Worm (Caenorhabditis elegans) whole organism, young adult: Measurements from ENCODE around the gene Y69E1A.5.

Experiments used
- B0261.1 ChIP-seq: sonication (generic microtip); optimal IDR thresholded peaks from 2 replicates; lab custom pipeline; 2016; ENCODE audit warnings: mild to moderate bottlenecking, missing genetic modification characterization, moderate library complexity, missing compliant biosample characterization
- C06A6.2 ChIP-seq: fragments of 200-800 bp; sonication (Bioruptor generic); conservative IDR thresholded peaks from 2 replicates; pipeline ENCODE4 v1.3.6; 2022; ENCODE audit warnings: missing genetic modification characterization, missing compliant biosample characterization
- F10E7.11 ChIP-seq: sonication (generic microtip); optimal IDR thresholded peaks from 2 replicates; lab custom pipeline; 2017; ENCODE audit warnings: mild to moderate bottlenecking, missing genetic modification characterization, moderate library complexity, missing compliant biosample characterization
- F33H1.4 ChIP-seq: fragments of 200-800 bp; sonication (Bioruptor generic); IDR thresholded peaks from 2 replicates; pipeline ENCODE4 v1.3.6; 2022; ENCODE audit warnings: missing genetic modification reagents, missing genetic modification characterization, missing compliant biosample characterization
- F37B4.10 ChIP-seq: fragments of 200-800 bp; sonication (Bioruptor generic); IDR thresholded peaks from 2 replicates; pipeline ENCODE4 v1.3.6; 2022; ENCODE audit warnings: missing genetic modification characterization, missing compliant biosample characterization
- F52B5.7 ChIP-seq: sonication (generic microtip); optimal IDR thresholded peaks from 2 replicates; lab custom pipeline; 2016; ENCODE audit warnings: mild to moderate bottlenecking, missing genetic modification characterization, missing compliant biosample characterization
- K11D2.4 ChIP-seq: fragments of 200-800 bp; sonication (Bioruptor generic); IDR thresholded peaks from 2 replicates; pipeline ENCODE4 v1.3.6; 2022; ENCODE audit warnings: missing genetic modification reagents, missing genetic modification characterization, missing compliant biosample characterization
- K12H6.12 ChIP-seq: fragments of 200-800 bp; sonication (Bioruptor generic); optimal IDR thresholded peaks from 2 replicates; lab custom pipeline; 2018; ENCODE audit warnings: mild to moderate bottlenecking, missing genetic modification characterization, missing compliant biosample characterization
- Y53F4B.3 ChIP-seq: fragments of 200-800 bp; sonication (Bioruptor generic); IDR thresholded peaks from 2 replicates; pipeline ENCODE4 v1.3.6; 2022; ENCODE audit warnings: missing genetic modification reagents, missing genetic modification characterization, missing compliant biosample characterization
- Y95B8A.8 ChIP-seq: fragments of 200-800 bp; sonication (Bioruptor generic); IDR thresholded peaks from 2 replicates; pipeline ENCODE4 v1.3.6; 2022; ENCODE audit warnings: missing genetic modification reagents, missing genetic modification characterization, missing compliant biosample characterization
- akir-1 ChIP-seq: fragments of 200-800 bp; sonication (Bioruptor generic); optimal IDR thresholded peaks from 2 replicates; lab custom pipeline; 2018; ENCODE audit warnings: mild to moderate bottlenecking, missing genetic modification characterization, moderate library complexity, missing compliant biosample characterization
- aptf-2 ChIP-seq: fragments of 200-800 bp; sonication (Bioruptor generic); conservative IDR thresholded peaks from 2 replicates; pipeline ENCODE4 v1.3.6; 2022; ENCODE audit warnings: missing genetic modification reagents, missing genetic modification characterization, missing compliant biosample characterization
- athp-1 ChIP-seq: sonication (generic microtip); optimal IDR thresholded peaks from 2 replicates; lab custom pipeline; 2017; ENCODE audit warnings: mild to moderate bottlenecking, missing genetic modification characterization, missing compliant biosample characterization
- attf-5 ChIP-seq: fragments of 200-800 bp; sonication (Bioruptor generic); optimal IDR thresholded peaks from 2 replicates; lab custom pipeline; 2018; ENCODE audit warnings: mild to moderate bottlenecking, missing genetic modification characterization, missing compliant biosample characterization
- ccch-3 ChIP-seq: fragments of 200-800 bp; sonication (Bioruptor generic); optimal IDR thresholded peaks from 2 replicates; lab custom pipeline; 2018; ENCODE audit warnings: mild to moderate bottlenecking, missing genetic modification characterization, missing compliant biosample characterization
- cebp-1 ChIP-seq, 2 experiments: fragments of 200-800 bp in 1 of 2; sonication (Bioruptor generic) in 1 of 2; sonication (generic microtip) in 1 of 2; IDR thresholded peaks in 1 of 2; optimal IDR thresholded peaks in 1 of 2; 2 replicates each; pipeline versions ENCODE4 v1.3.6 to Lab custom; 2017 to 2022; ENCODE audit warnings: missing compliant biosample characterization in 2 of 2, missing genetic modification characterization in 2 of 2, mild to moderate bottlenecking in 1 of 2, missing genetic modification reagents in 1 of 2, moderate library complexity in 1 of 2
- ceh-27 ChIP-seq: fragments of 200-800 bp; sonication (Bioruptor generic); optimal IDR thresholded peaks from 2 replicates; lab custom pipeline; 2018; ENCODE audit warnings: mild to moderate bottlenecking, missing genetic modification characterization, moderate library complexity, missing compliant biosample characterization
- ceh-91 ChIP-seq: fragments of 200-800 bp; sonication (Bioruptor generic); IDR thresholded peaks from 2 replicates; pipeline ENCODE4 v1.3.6; 2022; ENCODE audit warnings: missing genetic modification reagents, missing genetic modification characterization, missing compliant biosample characterization
- egl-18 ChIP-seq: fragments of 200-800 bp; sonication (Bioruptor generic); IDR thresholded peaks from 2 replicates; pipeline ENCODE4 v1.3.6; 2022; ENCODE audit warnings: missing genetic modification reagents, missing genetic modification characterization, missing compliant biosample characterization
- egl-44 ChIP-seq: fragments of 200-800 bp; sonication (Bioruptor generic); IDR thresholded peaks from 2 replicates; pipeline ENCODE4 v1.3.6; 2022; ENCODE audit warnings: missing genetic modification reagents, missing genetic modification characterization, missing compliant biosample characterization
- egrh-3 ChIP-seq: fragments of 200-800 bp; sonication (Bioruptor generic); IDR thresholded peaks from 2 replicates; pipeline ENCODE4 v1.3.6; 2022; ENCODE audit warnings: missing genetic modification reagents, missing genetic modification characterization, missing compliant biosample characterization
- ets-4 ChIP-seq: fragments of 200-800 bp; sonication (Bioruptor generic); optimal IDR thresholded peaks from 2 replicates; lab custom pipeline; 2018; ENCODE audit warnings: mild to moderate bottlenecking, missing genetic modification characterization, missing compliant biosample characterization
- him-1 ChIP-seq: sonication (generic microtip); optimal IDR thresholded peaks from 2 replicates; lab custom pipeline; 2016; ENCODE audit warnings: missing genotype, missing genetic modification reagents, missing genetic modification characterization, missing compliant biosample characterization
- hrde-1 ChIP-seq: sonication (generic microtip); optimal IDR thresholded peaks from 2 replicates; lab custom pipeline; 2016; ENCODE audit warnings: missing genetic modification characterization, mild to moderate bottlenecking, missing compliant biosample characterization, moderate library complexity, missing genotype, missing genetic modification reagents, borderline replicate concordance
- hsf-1 ChIP-seq: fragments of 200-800 bp; sonication (Bioruptor generic); IDR thresholded peaks from 2 replicates; pipeline ENCODE4 v1.3.6; 2022; ENCODE audit warnings: missing genetic modification reagents, missing genetic modification characterization, missing compliant biosample characterization
- lin-35 ChIP-seq, 3 experiments: fragments of 150-350 bp in 2 of 3; sonication (generic microtip) in 1 of 3; optimal IDR thresholded peaks; 2 replicates each; lab custom pipeline; 2014 to 2018; ENCODE audit warnings: missing biosample characterization in 3 of 3, missing genetic modification characterization in 3 of 3, missing genetic modification reagents in 3 of 3
- lin-40 ChIP-seq: sonication (generic microtip); optimal IDR thresholded peaks from 2 replicates; lab custom pipeline; 2016; ENCODE audit warnings: missing genetic modification characterization, mild to moderate bottlenecking, missing compliant biosample characterization, missing genotype, missing genetic modification reagents
- lsl-1 ChIP-seq: fragments of 200-800 bp; sonication (Bioruptor generic); optimal IDR thresholded peaks from 2 replicates; lab custom pipeline; 2018; ENCODE audit warnings: mild to moderate bottlenecking, missing genetic modification characterization, moderate library complexity, missing compliant biosample characterization
- madf-3 ChIP-seq: fragments of 200-800 bp; sonication (Bioruptor generic); IDR thresholded peaks from 2 replicates; pipeline ENCODE4 v1.3.6; 2022; ENCODE audit warnings: missing genetic modification reagents, missing genetic modification characterization, missing compliant biosample characterization
- mcd-1 ChIP-seq: fragments of 200-800 bp; sonication (Bioruptor generic); IDR thresholded peaks from 2 replicates; pipeline ENCODE4 v1.3.6; 2022; ENCODE audit warnings: missing genetic modification reagents, missing genetic modification characterization, missing compliant biosample characterization
- mes-4 ChIP-seq: sonication (generic microtip); optimal IDR thresholded peaks from 2 replicates; lab custom pipeline; 2016; ENCODE audit warnings: missing genotype, missing genetic modification characterization, missing compliant biosample characterization
- mxl-1 ChIP-seq: sonication (generic microtip); optimal IDR thresholded peaks from 2 replicates; lab custom pipeline; 2016; ENCODE audit warnings: missing genetic modification characterization, missing compliant biosample characterization
- nfya-2 ChIP-seq: fragments of 200-800 bp; sonication (Bioruptor generic); IDR thresholded peaks from 2 replicates; pipeline ENCODE4 v1.3.6; 2022; ENCODE audit warnings: missing genetic modification reagents, missing genetic modification characterization, missing compliant biosample characterization
- pbrm-1 ChIP-seq: fragments of 200-800 bp; sonication (Bioruptor generic); IDR thresholded peaks from 2 replicates; pipeline ENCODE4 v1.3.6; 2022; ENCODE audit warnings: missing genetic modification reagents, missing genetic modification characterization, missing compliant biosample characterization
- rpc-1 ChIP-seq, 2 experiments: fragments of 150-350 bp in 1 of 2; sonication (generic microtip) in 1 of 2; optimal IDR thresholded peaks; 2 replicates each; lab custom pipeline; 2014 to 2018; ENCODE audit warnings: missing biosample characterization in 1 of 2, missing genetic modification characterization in 1 of 2, missing genetic modification reagents in 1 of 2, missing genotype in 1 of 2
- snpc-4 ChIP-seq, 5 experiments: fragments of 150-350 bp in 1 of 5; sonication (generic microtip) in 4 of 5; optimal IDR thresholded peaks; 2 replicates each; lab custom pipeline; 2014 to 2018; ENCODE audit warnings: missing genetic modification characterization in 5 of 5, missing biosample characterization in 3 of 5, antibody characterized with exemption in 2 of 5, mild to moderate bottlenecking in 2 of 5, missing compliant biosample characterization in 2 of 5, missing genotype in 2 of 5, moderate library complexity in 2 of 5, missing genetic modification reagents in 1 of 5
- somi-1 ChIP-seq: fragments of 200-800 bp; sonication (Bioruptor generic); optimal IDR thresholded peaks from 2 replicates; lab custom pipeline; 2018; ENCODE audit warnings: mild to moderate bottlenecking, missing genetic modification characterization, missing compliant biosample characterization
- sptf-2 ChIP-seq: fragments of 200-800 bp; sonication (Bioruptor generic); optimal IDR thresholded peaks from 2 replicates; lab custom pipeline; 2018; ENCODE audit warnings: mild to moderate bottlenecking, missing genetic modification characterization, missing compliant biosample characterization
- tbx-9 ChIP-seq: sonication (generic microtip); optimal IDR thresholded peaks from 2 replicates; lab custom pipeline; 2016; ENCODE audit warnings: borderline replicate concordance, missing genetic modification characterization, inconsistent platforms, missing compliant biosample characterization
- unc-130 ChIP-seq: sonication (generic microtip); optimal IDR thresholded peaks from 2 replicates; lab custom pipeline; 2016; ENCODE audit warnings: missing genetic modification reagents, missing genetic modification characterization, missing compliant biosample characterization
- ztf-18 ChIP-seq: sonication (generic microtip); optimal IDR thresholded peaks from 2 replicates; lab custom pipeline; 2016; ENCODE audit warnings: missing genotype, mild to moderate bottlenecking, missing genetic modification characterization, missing compliant biosample characterization
- ztf-22 ChIP-seq: fragments of 200-800 bp; sonication (Bioruptor generic); optimal IDR thresholded peaks from 2 replicates; lab custom pipeline; 2018; ENCODE audit warnings: mild to moderate bottlenecking, missing genetic modification characterization, moderate library complexity, missing compliant biosample characterization
- ztf-25 ChIP-seq: fragments of 200-800 bp; sonication (Bioruptor generic); IDR thresholded peaks from 2 replicates; pipeline ENCODE4 v1.3.6; 2022; ENCODE audit warnings: missing genetic modification reagents, missing genetic modification characterization, missing compliant biosample characterization
- ztf-3 ChIP-seq: fragments of 200-800 bp; sonication (Bioruptor generic); optimal IDR thresholded peaks from 2 replicates; lab custom pipeline; 2018; ENCODE audit warnings: mild to moderate bottlenecking, missing genetic modification characterization, missing compliant biosample characterization
- ztf-6 ChIP-seq: fragments of 200-800 bp; sonication (Bioruptor generic); IDR thresholded peaks from 2 replicates; pipeline ENCODE4 v1.3.6; 2022; ENCODE audit warnings: missing genetic modification reagents, missing genetic modification characterization, missing compliant biosample characterization

The Y69E1A.5 gene

ce11 chrIV:10933777-10934546, 23.5 kb downstream of the Y69E1A.5 start:
- no peak for TF ChIP-seq Y53F4B.3 (GFP tag; lab: Robert Waterston, UW)
- no peak for TF ChIP-seq rpc-1 (optimal IDR thresholded peaks at IDR 0.05; lab: Kevin White, UChicago)
- TF ChIP-seq rpc-1 (tag; optimal IDR thresholded peaks at IDR 0.05; lab: Kevin White, UChicago), result no peak
- no peak for TF ChIP-seq mes-4
- TF ChIP-seq ztf-25, result no peak
- no peak for TF ChIP-seq madf-3 (GFP tag; lab: Robert Waterston, UW)
- TF ChIP-seq unc-130, result peak; percentile 14
- peak; percentile 67 for TF ChIP-seq mcd-1 (GFP tag; lab: Robert Waterston, UW)
- peak in 1 of 3 experiments; percentile 39 for TF ChIP-seq lin-35 (GFP tag; optimal IDR thresholded peaks at IDR 0.05; lab: Kevin White, UChicago)
- TF ChIP-seq nfya-2 (GFP tag; lab: Robert Waterston, UW), result no peak
- TF ChIP-seq F37B4.10 (GFP tag; lab: Robert Waterston, UW), result no peak
- no peak for TF ChIP-seq F33H1.4
- TF ChIP-seq attf-5 (GFP tag; lab: Kevin White, UChicago), result peak; percentile 32
- TF ChIP-seq hrde-1, result peak; percentile 49
- no peak for TF ChIP-seq ceh-91
- TF ChIP-seq akir-1 (GFP tag; lab: Kevin White, UChicago), result no peak
- no peak for TF ChIP-seq egrh-3 (GFP tag; lab: Robert Waterston, UW)
- TF ChIP-seq lin-40 (tag; lab: Kevin White, UChicago), result peak; percentile 6
- no peak for TF ChIP-seq ccch-3 (GFP tag; lab: Kevin White, UChicago)
- TF ChIP-seq hsf-1 (GFP tag; lab: Robert Waterston, UW), result no peak
- 0 out of 2 replicates have a peak, but pooled peaks have one; percentile 40 for TF ChIP-seq C06A6.2 (GFP tag; lab: Robert Waterston, UW)
- no peak for TF ChIP-seq somi-1 (GFP tag; lab: Kevin White, UChicago)
- no peak for TF ChIP-seq lsl-1
- peak; percentile 32 for TF ChIP-seq F10E7.11 (tag; lab: Kevin White, UChicago)
- TF ChIP-seq snpc-4 (GFP tag; optimal IDR thresholded peaks at IDR 0.05; lab: Kevin White, UChicago), result no peak
- peak in 2 of 4 experiments; percentile 10 to 11 for TF ChIP-seq snpc-4 (tag; optimal IDR thresholded peaks at IDR 0.05; lab: Kevin White, UChicago)
- TF ChIP-seq cebp-1 (GFP tag; IDR thresholded peaks at IDR 0.05; lab: Robert Waterston, UW), result 0 out of 2 replicates have a peak, but pooled peaks have one; percentile 7
- peak; percentile 82 for TF ChIP-seq cebp-1 (tag; optimal IDR thresholded peaks at IDR 0.05; lab: Kevin White, UChicago)
- TF ChIP-seq ztf-18 (tag; lab: Kevin White, UChicago), result no peak
- peak; percentile 58; the same call in 1 of the 2 replicates for TF ChIP-seq pbrm-1 (GFP tag; lab: Robert Waterston, UW)
- TF ChIP-seq K11D2.4 (GFP tag; lab: Robert Waterston, UW), result peak; percentile 63; the same call in 1 of the 2 replicates
- TF ChIP-seq K12H6.12 (tag; lab: Kevin White, UChicago), result peak; percentile 61
- no peak for TF ChIP-seq aptf-2 (GFP tag; lab: Robert Waterston, UW)
- TF ChIP-seq sptf-2 (GFP tag; lab: Kevin White, UChicago), result no peak
- TF ChIP-seq ets-4 (GFP tag; lab: Kevin White, UChicago), result peak; percentile 14
- no peak for TF ChIP-seq tbx-9 (tag; lab: Kevin White, UChicago)
- no peak for TF ChIP-seq egl-18 (GFP tag; lab: Robert Waterston, UW)
- peak; percentile 40; the same call in 1 of the 2 replicates for TF ChIP-seq egl-44 (GFP tag; lab: Robert Waterston, UW)
- peak; percentile 67 for TF ChIP-seq Y95B8A.8 (GFP tag; lab: Robert Waterston, UW)
- TF ChIP-seq ztf-6, result no peak
- no peak for TF ChIP-seq ztf-3
- peak; percentile 3 for TF ChIP-seq B0261.1 (tag; lab: Kevin White, UChicago)
- no peak for TF ChIP-seq ztf-22
- no peak for TF ChIP-seq ceh-27 (GFP tag; lab: Kevin White, UChicago)
- TF ChIP-seq F52B5.7 (tag; lab: Kevin White, UChicago), result peak; percentile 86
- no peak for TF ChIP-seq him-1 (tag; lab: Kevin White, UChicago)
- peak; percentile 90 for TF ChIP-seq athp-1
- no peak for TF ChIP-seq mxl-1 (tag; lab: Kevin White, UChicago)
